Worm (Caenorhabditis elegans) whole organism, late embryonic: Measurements from ENCODE around the gene col-113.
A peak's percentile ranks its signal among the peaks of the same experiment; 100 is the strongest.

ENCODE experiments used
- C38D4.7 ChIP-seq: fragments of 200-800 bp; sonication (Bioruptor generic); optimal IDR thresholded peaks from 2 replicates; lab custom pipeline; 2018; ENCODE audit warnings: mild to moderate bottlenecking, missing genetic modification characterization, moderate library complexity, missing compliant biosample characterization
- F13H6.1 ChIP-seq: sonication (generic microtip); optimal IDR thresholded peaks from 2 replicates; lab custom pipeline; 2016; ENCODE audit warnings: missing genetic modification characterization, missing compliant biosample characterization
- K09A11.1 ChIP-seq: sonication (generic microtip); optimal IDR thresholded peaks from 2 replicates; lab custom pipeline; 2017; ENCODE audit warnings: antibody characterized with exemption, mild to moderate bottlenecking, missing genetic modification characterization, missing compliant biosample characterization; ENCODE audit not compliant: insufficient read depth
- Y22D7AL.16 ChIP-seq: sonication (generic microtip); optimal IDR thresholded peaks from 2 replicates; lab custom pipeline; 2016; ENCODE audit warnings: missing genetic modification characterization, missing compliant biosample characterization
- ceh-14 ChIP-seq: sonication (generic microtip); optimal IDR thresholded peaks from 2 replicates; lab custom pipeline; 2016; ENCODE audit warnings: missing genotype, missing genetic modification characterization, missing compliant biosample characterization
- ceh-19 ChIP-seq: fragments of 200-800 bp; sonication (Bioruptor generic); optimal IDR thresholded peaks from 2 replicates; lab custom pipeline; 2018; ENCODE audit warnings: mild to moderate bottlenecking, missing genetic modification characterization, missing compliant biosample characterization
- ceh-2 ChIP-seq: sonication (generic microtip); optimal IDR thresholded peaks from 2 replicates; lab custom pipeline; 2016; ENCODE audit warnings: missing genotype, missing genetic modification characterization, missing compliant biosample characterization
- ceh-22 ChIP-seq: sonication (generic microtip); optimal IDR thresholded peaks from 2 replicates; lab custom pipeline; 2017; ENCODE audit warnings: missing biosample characterization, missing genetic modification characterization
- ceh-31 ChIP-seq: sonication (generic microtip); optimal IDR thresholded peaks from 2 replicates; lab custom pipeline; 2016; ENCODE audit warnings: missing genetic modification characterization, missing compliant biosample characterization
- ceh-9 ChIP-seq: sonication (generic microtip); optimal IDR thresholded peaks from 2 replicates; lab custom pipeline; 2016; ENCODE audit warnings: mild to moderate bottlenecking, missing genetic modification characterization, inconsistent platforms, missing compliant biosample characterization
- che-1 ChIP-seq: sonication (generic microtip); optimal IDR thresholded peaks from 2 replicates; lab custom pipeline; 2016; ENCODE audit warnings: mild to moderate bottlenecking, missing genetic modification characterization, missing compliant biosample characterization
- dve-1 ChIP-seq: sonication (generic microtip); optimal IDR thresholded peaks from 2 replicates; lab custom pipeline; 2017; ENCODE audit warnings: antibody characterized with exemption, mild to moderate bottlenecking, missing genetic modification characterization, missing compliant biosample characterization
- elt-2 ChIP-seq: sonication (generic microtip); optimal IDR thresholded peaks from 2 replicates; lab custom pipeline; 2016; ENCODE audit warnings: missing genetic modification reagents, missing genetic modification characterization, missing compliant biosample characterization
- elt-4 ChIP-seq: sonication (generic microtip); optimal IDR thresholded peaks from 2 replicates; lab custom pipeline; 2016; ENCODE audit warnings: missing genetic modification characterization, missing compliant biosample characterization
- ets-4 ChIP-seq: sonication (generic microtip); optimal IDR thresholded peaks from 2 replicates; lab custom pipeline; 2016; ENCODE audit warnings: missing genetic modification characterization, missing compliant biosample characterization
- fax-1 ChIP-seq: sonication (generic microtip); optimal IDR thresholded peaks from 2 replicates; lab custom pipeline; 2016; ENCODE audit warnings: missing genotype, missing genetic modification characterization, missing compliant biosample characterization
- fkh-6 ChIP-seq: sonication (generic microtip); optimal IDR thresholded peaks from 2 replicates; lab custom pipeline; 2016; ENCODE audit warnings: missing genetic modification characterization, missing compliant biosample characterization
- gmeb-2 ChIP-seq: sonication (generic microtip); optimal IDR thresholded peaks from 2 replicates; lab custom pipeline; 2016; ENCODE audit warnings: missing genetic modification characterization, inconsistent platforms, missing compliant biosample characterization
- hlh-15 ChIP-seq: sonication (generic microtip); optimal IDR thresholded peaks from 2 replicates; lab custom pipeline; 2016; ENCODE audit warnings: missing genetic modification characterization, missing compliant biosample characterization
- hlh-30 ChIP-seq: sonication (generic microtip); optimal IDR thresholded peaks from 2 replicates; lab custom pipeline; 2017; ENCODE audit warnings: antibody characterized with exemption, missing genetic modification characterization, missing compliant biosample characterization; ENCODE audit not compliant: insufficient read depth
- hlh-6 ChIP-seq: sonication (generic microtip); optimal IDR thresholded peaks from 2 replicates; lab custom pipeline; 2016; ENCODE audit warnings: missing genotype, missing genetic modification characterization, missing compliant biosample characterization
- hlh-8 ChIP-seq: sonication (generic microtip); optimal IDR thresholded peaks from 2 replicates; lab custom pipeline; 2016; ENCODE audit warnings: missing genotype, missing genetic modification characterization, missing compliant biosample characterization
- lim-6 ChIP-seq: sonication (generic microtip); optimal IDR thresholded peaks from 2 replicates; lab custom pipeline; 2016; ENCODE audit warnings: missing genetic modification characterization, missing compliant biosample characterization
- lin-11 ChIP-seq: fragments of 200-800 bp; sonication (Bioruptor generic); optimal IDR thresholded peaks from 2 replicates; lab custom pipeline; 2018; ENCODE audit warnings: mild to moderate bottlenecking, missing genetic modification characterization, missing compliant biosample characterization
- madf-2 ChIP-seq: sonication (generic microtip); optimal IDR thresholded peaks from 2 replicates; lab custom pipeline; 2017; ENCODE audit warnings: missing genetic modification characterization, missing compliant biosample characterization
- nfya-1 ChIP-seq: sonication (generic microtip); optimal IDR thresholded peaks from 2 replicates; lab custom pipeline; 2017; ENCODE audit warnings: missing genetic modification characterization, mild to moderate bottlenecking, missing compliant biosample characterization, antibody characterized with exemption, moderate library complexity
- nhr-232 ChIP-seq: sonication (generic microtip); optimal IDR thresholded peaks from 2 replicates; lab custom pipeline; 2016; ENCODE audit warnings: missing genetic modification characterization, missing compliant biosample characterization
- npax-4 ChIP-seq: sonication (generic microtip); optimal IDR thresholded peaks from 2 replicates; lab custom pipeline; 2016; ENCODE audit warnings: missing genetic modification characterization, missing compliant biosample characterization
- pag-3 ChIP-seq: sonication (generic microtip); optimal IDR thresholded peaks from 2 replicates; lab custom pipeline; 2016; ENCODE audit warnings: missing compliant biosample characterization, missing genetic modification characterization, borderline replicate concordance
- pat-9 ChIP-seq: fragments of 200-800 bp; sonication (Bioruptor generic); optimal IDR thresholded peaks from 2 replicates; lab custom pipeline; 2018; ENCODE audit warnings: mild to moderate bottlenecking, missing genetic modification characterization, moderate library complexity, missing compliant biosample characterization
- pax-1 ChIP-seq: fragments of 150-350 bp; optimal IDR thresholded peaks from 2 replicates; lab custom pipeline; 2014; ENCODE audit warnings: missing biosample characterization, missing genetic modification characterization
- pqm-1 ChIP-seq: sonication (generic microtip); optimal IDR thresholded peaks from 2 replicates; lab custom pipeline; 2016; ENCODE audit warnings: missing genetic modification characterization, missing compliant biosample characterization
- sdc-2 ChIP-seq: sonication (generic microtip); optimal IDR thresholded peaks from 2 replicates; lab custom pipeline; 2016; ENCODE audit warnings: missing genotype, missing genetic modification characterization, missing compliant biosample characterization
- sox-4 ChIP-seq: sonication (generic microtip); optimal IDR thresholded peaks from 2 replicates; lab custom pipeline; 2017; ENCODE audit warnings: mild to moderate bottlenecking, missing genetic modification characterization, inconsistent platforms, missing compliant biosample characterization
- tbx-2 ChIP-seq: sonication (generic microtip); optimal IDR thresholded peaks from 2 replicates; lab custom pipeline; 2016; ENCODE audit warnings: missing genetic modification characterization, missing compliant biosample characterization
- tbx-7 ChIP-seq: sonication (generic microtip); optimal IDR thresholded peaks from 2 replicates; lab custom pipeline; 2016; ENCODE audit warnings: missing genotype, missing genetic modification characterization, missing compliant biosample characterization
- unc-55 ChIP-seq: sonication (generic microtip); optimal IDR thresholded peaks from 2 replicates; lab custom pipeline; 2017; ENCODE audit warnings: missing biosample characterization, missing genetic modification reagents, missing genetic modification characterization
- unc-86 ChIP-seq: sonication (generic microtip); optimal IDR thresholded peaks from 2 replicates; lab custom pipeline; 2016; ENCODE audit warnings: missing genetic modification characterization, missing compliant biosample characterization
- zip-5 ChIP-seq: sonication (generic microtip); optimal IDR thresholded peaks from 2 replicates; lab custom pipeline; 2016; ENCODE audit warnings: missing genetic modification characterization, missing compliant biosample characterization
- ztf-16 ChIP-seq: sonication (generic microtip); optimal IDR thresholded peaks from 2 replicates; lab custom pipeline; 2017; ENCODE audit warnings: missing genetic modification characterization, missing compliant biosample characterization

col-113 gene

DNA sequence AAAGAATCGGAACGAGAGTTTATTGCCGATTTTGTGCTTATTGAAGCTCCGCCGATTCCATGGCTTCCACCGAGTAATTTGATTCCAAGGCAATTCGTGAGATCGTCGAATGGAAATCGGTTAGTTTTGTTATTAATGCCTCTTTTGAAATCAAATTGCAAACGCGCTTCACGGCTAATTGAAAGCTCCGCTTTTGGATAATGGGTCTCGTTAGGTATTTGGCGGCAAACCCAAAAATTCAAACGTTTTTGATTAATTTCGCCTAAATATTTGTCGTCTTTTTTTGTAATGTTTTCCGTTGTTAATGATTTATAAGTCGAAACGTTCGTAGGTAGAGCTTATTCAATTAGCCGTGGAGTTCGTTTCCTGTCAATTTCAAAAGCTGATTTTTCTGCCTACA, 7.3 kb upstream of the col-113 start:
- TF ChIP-seq ceh-31 (no peak), Y22D7AL.16 (tag; lab: Kevin White, UChicago) (no peak), ceh-9 (no peak), F13H6.1 (no peak), ceh-14 (tag; lab: Kevin White, UChicago) (no peak), pax-1 (no peak), hlh-15 (tag; lab: Kevin White, UChicago) (no peak), lin-11 (tag; lab: Kevin White, UChicago) (no peak), elt-4 (tag; lab: Kevin White, UChicago) (no peak), elt-2 (tag; lab: Kevin White, UChicago) (no peak), tbx-7 (tag; lab: Kevin White, UChicago) (no peak), nhr-232 (tag; lab: Kevin White, UChicago) (no peak), fkh-6 (tag; lab: Kevin White, UChicago) (no peak), ceh-22 (tag; lab: Kevin White, UChicago) (no peak), unc-55 (GFP tag; lab: Kevin White, UChicago) (no peak), ztf-16 (tag; lab: Kevin White, UChicago) (no peak), K09A11.1 (tag; lab: Kevin White, UChicago) (no peak), sox-4 (tag; lab: Kevin White, UChicago) (no peak), zip-5 (no peak), unc-86 (no peak)
- TF ChIP-seq, all 69 proteins: peak for 0

- TF ChIP-seq pqm-1 (tag; lab: Kevin White, UChicago) (no peak), C38D4.7 (GFP tag; lab: Kevin White, UChicago) (no peak), fax-1 (tag; lab: Kevin White, UChicago) (no peak)
Observed at ce11 chrIV:7158161-7158560, 5.9 kb upstream of the col-113 start.

- no peak for TF ChIP-seq ceh-2 (tag; lab: Kevin White, UChicago)
- TF ChIP-seq hlh-6 (tag; lab: Kevin White, UChicago) = no peak
- peak; percentile 28 for TF ChIP-seq ceh-31
- TF ChIP-seq ceh-14 (tag; lab: Kevin White, UChicago) = peak; percentile 30
- TF ChIP-seq nfya-1 (tag; lab: Kevin White, UChicago) = peak; percentile 44
Observed at ce11 chrIV:7156356-7156755, 4.0 kb upstream of the col-113 start, which contains the start of gene maph-9. TSS of gene maph-9 (plus strand) at chrIV:7156628.

ce11 chrIV:7154356-7154755, 2.0 kb upstream of the col-113 start, which contains the start of gene C34D4.2:
TSS of gene C34D4.2 (plus strand) at chrIV:7154656.
- no peak for TF ChIP-seq nhr-232 (tag; lab: Kevin White, UChicago)
- no peak for TF ChIP-seq hlh-30
- TF ChIP-seq ets-4 (tag; lab: Kevin White, UChicago) = no peak
- no peak for TF ChIP-seq che-1 (tag; lab: Kevin White, UChicago)
- no peak for TF ChIP-seq zip-5
- no peak for TF ChIP-seq F13H6.1
- no peak for TF ChIP-seq ceh-31
- TF ChIP-seq madf-2 (tag; lab: Kevin White, UChicago) = no peak
- TF ChIP-seq npax-4 (tag; lab: Kevin White, UChicago) = no peak
- TF ChIP-seq tbx-2 = no peak
- TF ChIP-seq ceh-2 (tag; lab: Kevin White, UChicago) = no peak
- no peak for TF ChIP-seq lim-6 (tag; lab: Kevin White, UChicago)
- TF ChIP-seq gmeb-2 (tag; lab: Kevin White, UChicago) = no peak
- no peak for TF ChIP-seq pat-9 (tag; lab: Kevin White, UChicago)
- TF ChIP-seq hlh-8 (tag; lab: Kevin White, UChicago) = no peak
- TF ChIP-seq sdc-2 = no peak
- TF ChIP-seq dve-1 = no peak
- no peak for TF ChIP-seq ceh-19 (GFP tag; lab: Kevin White, UChicago)
- TF ChIP-seq C38D4.7 (GFP tag; lab: Kevin White, UChicago) = no peak
- no peak for TF ChIP-seq pag-3
- TF ChIP-seq, all 69 proteins: peak for 0
